Worm (Caenorhabditis elegans): Measurements from ENCODE around the gene tsp-12.

Gene tsp-12

DNA sequence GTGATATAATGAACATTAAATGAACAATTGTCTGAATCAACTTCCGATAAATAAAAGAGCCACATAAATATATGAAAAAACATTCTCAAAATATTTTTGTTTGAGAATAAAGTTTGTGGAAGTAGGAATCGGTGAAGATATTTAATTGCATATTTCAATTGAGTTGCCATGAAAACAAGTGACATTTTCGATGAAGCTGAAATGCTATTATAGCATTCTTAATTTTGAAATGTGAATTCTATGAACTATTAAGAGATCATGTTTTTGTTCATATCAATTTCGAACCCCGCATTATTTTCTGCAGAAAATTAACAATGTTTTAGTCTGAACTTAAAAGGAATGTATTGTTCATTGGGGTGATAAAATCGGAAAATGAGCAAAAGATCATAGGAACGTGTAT is 28.2 kb downstream of the tsp-12 start, which contains the start of gene irld-21:
irld-21 (minus strand) TSS at position 101 of the 400 bp plus-strand sequence.
- TF ChIP-seq unc-62 (GFP tag; optimal IDR thresholded peaks at IDR 0.05): no peak

DNA sequence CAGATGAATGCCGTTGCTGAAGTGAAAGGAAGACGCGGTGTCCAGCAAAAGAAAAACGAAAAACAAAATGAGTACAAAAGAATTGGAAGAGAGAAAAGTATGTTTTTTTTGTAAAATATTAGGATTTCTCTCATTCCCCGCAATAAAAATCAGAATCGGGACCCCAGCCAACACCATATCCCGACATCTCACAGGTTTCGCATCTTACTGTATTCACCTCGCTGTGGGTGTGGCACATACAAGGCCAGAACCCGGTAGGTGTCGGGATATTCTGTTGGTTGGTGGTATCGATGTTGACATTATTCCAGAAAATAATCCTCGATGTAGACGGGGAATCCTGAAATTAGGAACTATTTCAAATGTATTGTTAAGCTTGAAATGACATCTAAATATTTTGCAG is 33.6 kb downstream of the tsp-12 start:
- no peak for TF ChIP-seq unc-62 (GFP tag; optimal IDR thresholded peaks at IDR 0.05)

DNA sequence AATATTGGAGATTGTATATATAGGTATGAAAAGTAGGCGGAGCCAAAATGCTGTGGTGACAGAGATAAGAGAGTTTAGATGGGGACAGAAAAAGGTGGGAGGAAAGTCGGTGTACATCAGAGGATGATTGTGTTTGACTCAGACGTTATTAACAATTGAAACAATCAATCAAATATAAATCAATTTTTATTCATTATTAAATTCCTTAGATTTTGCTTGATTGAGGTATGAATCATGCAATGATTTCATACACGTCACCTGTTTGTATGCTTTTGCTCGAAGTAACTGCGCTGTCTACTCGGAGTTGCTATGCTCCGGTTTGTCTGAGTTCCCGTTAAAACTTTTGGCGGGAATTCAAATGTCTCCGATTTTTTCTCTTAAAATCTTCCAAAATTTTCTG is 35.3 kb downstream of the tsp-12 start, which contains the start of gene C04G2.10:
C04G2.10 (plus strand) TSS at position 301 of the 400 bp plus-strand sequence.
- no peak for TF ChIP-seq unc-62 (GFP tag; optimal IDR thresholded peaks at IDR 0.05)

DNA sequence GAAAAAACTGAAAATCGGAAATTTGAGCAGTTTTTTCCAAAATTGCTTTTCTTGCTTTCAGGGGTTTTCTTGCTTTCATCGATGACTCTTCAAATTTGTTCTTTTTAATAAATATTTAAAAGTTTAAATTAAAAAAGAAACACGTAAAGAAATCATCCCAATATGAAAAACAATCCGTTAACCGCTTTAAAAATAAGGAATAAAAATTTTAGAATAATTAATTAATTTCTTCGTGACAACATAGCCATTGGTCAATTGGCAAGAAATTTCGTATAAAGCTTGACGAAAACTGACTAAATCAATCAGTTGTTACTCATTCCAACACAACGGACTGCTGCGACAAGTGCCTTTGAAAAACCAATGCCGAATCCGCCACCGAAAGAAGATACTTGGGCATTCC is 37.8 kb downstream of the tsp-12 start, which contains the start of gene nsph-3.2:
nsph-3.2 (plus strand) TSS at position 301 of the 400 bp plus-strand sequence.
- no peak for TF ChIP-seq unc-62 (GFP tag; optimal IDR thresholded peaks at IDR 0.05)

DNA sequence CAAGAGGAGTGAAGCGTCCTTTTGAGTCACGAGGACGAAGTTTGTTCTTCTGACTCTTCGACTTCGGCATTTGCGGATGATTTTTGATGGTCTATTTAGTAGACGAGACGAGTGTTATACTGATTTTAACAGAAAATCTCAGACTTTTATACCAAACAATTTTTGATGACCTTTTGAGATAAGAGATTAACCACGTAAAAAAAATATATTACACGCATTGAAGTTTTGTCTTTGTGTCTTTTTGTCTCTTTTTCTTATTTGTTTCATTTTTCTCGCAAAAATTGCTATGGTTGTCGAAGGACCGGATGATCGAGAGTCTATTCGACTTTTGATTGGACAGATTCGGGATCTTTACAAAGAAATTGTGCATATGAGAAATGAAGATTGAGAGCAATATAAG is 39.0 kb downstream of the tsp-12 start, which contains the start of gene spch-1:
spch-1 (minus strand) TSS at position 101 of the 400 bp plus-strand sequence.
- TF ChIP-seq unc-62 (GFP tag; optimal IDR thresholded peaks at IDR 0.05): no peak

DNA sequence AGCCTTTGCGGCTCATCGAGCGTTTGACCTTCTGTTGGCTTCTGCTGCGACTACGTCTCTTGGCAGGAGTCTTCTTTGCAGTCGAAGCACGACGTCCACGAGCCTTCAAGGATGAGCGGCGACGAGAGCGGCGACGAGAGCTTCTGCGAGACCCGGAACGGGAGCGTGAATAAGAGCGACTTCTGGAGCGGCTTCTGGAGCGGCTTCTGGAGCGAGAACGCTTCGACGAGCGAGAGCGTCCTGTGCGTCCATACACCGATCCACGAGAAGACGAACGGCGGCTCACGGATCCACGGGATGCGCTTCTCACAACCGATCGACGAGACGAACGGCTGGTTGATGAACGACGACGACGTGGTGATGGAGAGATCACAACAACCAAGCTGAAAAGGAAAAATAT is 39.5 kb downstream of the tsp-12 start:
- TF ChIP-seq unc-62 (GFP tag; optimal IDR thresholded peaks at IDR 0.05): no peak

DNA sequence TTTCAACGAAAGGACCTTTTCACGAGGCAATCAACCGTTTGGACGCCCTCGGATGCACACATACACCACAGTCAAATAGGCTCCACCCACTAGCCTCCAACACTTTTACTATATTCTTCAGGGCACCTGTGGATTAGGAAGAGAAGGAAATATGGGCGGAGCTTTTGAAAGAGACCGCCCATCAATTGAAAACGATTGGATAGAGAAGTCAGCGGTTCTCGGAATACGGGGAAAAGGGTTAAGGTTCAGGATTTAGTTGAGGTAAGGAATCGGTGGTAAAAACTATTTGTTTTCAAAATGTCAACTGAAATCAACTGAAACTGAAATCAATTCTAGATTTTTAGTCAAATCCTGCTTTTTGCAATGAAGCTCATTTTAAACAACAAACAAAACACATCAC is 40.0 kb downstream of the tsp-12 start, which contains the start of gene egl-38:
egl-38 (minus strand) TSS at position 101 of the 400 bp plus-strand sequence.
- TF ChIP-seq unc-62 (GFP tag; optimal IDR thresholded peaks at IDR 0.05): no peak

Measured in whole organism, dauer.